Fruit fly (Drosophila melanogaster) whole organism, adult: ENCODE data around the gene CG5888.

Source experiments
- CG11617 ChIP-seq: fragments of 200-800 bp; sonication (Bioruptor generic); optimal IDR thresholded peaks from 2 replicates; lab custom pipeline; 2017; ENCODE audit warnings: mild to moderate bottlenecking, missing biosample characterization, missing genetic modification reagents, missing genetic modification characterization
- CG12768 ChIP-seq: fragments of 200-800 bp; sonication (Bioruptor generic); optimal IDR thresholded peaks from 2 replicates; lab custom pipeline; 2017; ENCODE audit warnings: missing biosample characterization, missing genetic modification characterization, mild to moderate bottlenecking, moderate library complexity, missing genetic modification reagents
- CG14711 ChIP-seq: fragments of 200-800 bp; sonication (Bioruptor generic); optimal IDR thresholded peaks from 2 replicates; lab custom pipeline; 2018; ENCODE audit warnings: missing biosample characterization, mild to moderate bottlenecking, missing genetic modification characterization, moderate library complexity
- CG1620 ChIP-seq: fragments of 200-800 bp; sonication (Bioruptor generic); optimal IDR thresholded peaks from 2 replicates; lab custom pipeline; 2016; ENCODE audit warnings: missing biosample characterization, missing genetic modification characterization
- CG33017 ChIP-seq: fragments of 200-800 bp; sonication (Bioruptor generic); optimal IDR thresholded peaks from 2 replicates; lab custom pipeline; 2018; ENCODE audit warnings: missing biosample characterization, mild to moderate bottlenecking, missing genetic modification characterization, moderate library complexity
- CG5204 ChIP-seq: fragments of 200-800 bp; sonication (Bioruptor generic); optimal IDR thresholded peaks from 2 replicates; lab custom pipeline; 2016; ENCODE audit warnings: missing biosample characterization, missing genetic modification characterization
- CG7045 ChIP-seq: fragments of 200-800 bp; sonication (Bioruptor generic); optimal IDR thresholded peaks from 2 replicates; lab custom pipeline; 2017; ENCODE audit warnings: missing biosample characterization, mild to moderate bottlenecking, missing genetic modification characterization
- CG7101 ChIP-seq: fragments of 200-800 bp; sonication (Bioruptor generic); optimal IDR thresholded peaks from 2 replicates; lab custom pipeline; 2018; ENCODE audit warnings: missing biosample characterization, mild to moderate bottlenecking, missing genetic modification characterization, moderate library complexity
- Clk ChIP-seq: fragments of 200-800 bp; sonication (Bioruptor generic); optimal IDR thresholded peaks from 2 replicates; lab custom pipeline; 2017; ENCODE audit warnings: missing biosample characterization, missing genetic modification characterization
- Crg-1 ChIP-seq: fragments of 200-800 bp; sonication (Bioruptor generic); optimal IDR thresholded peaks from 2 replicates; lab custom pipeline; 2016; ENCODE audit warnings: missing biosample characterization, missing genetic modification characterization
- Hr96 ChIP-seq: fragments of 200-800 bp; sonication (Bioruptor generic); optimal IDR thresholded peaks from 2 replicates; lab custom pipeline; 2016; ENCODE audit warnings: missing biosample characterization, missing genetic modification characterization
- Mnt ChIP-seq: fragments of 200-800 bp; sonication (Bioruptor generic); optimal IDR thresholded peaks from 2 replicates; lab custom pipeline; 2016; ENCODE audit warnings: missing biosample characterization, mild to moderate bottlenecking, missing genetic modification characterization
- bab1 ChIP-seq: fragments of 200-800 bp; sonication (Bioruptor generic); optimal IDR thresholded peaks from 3 replicates; lab custom pipeline; 2019; ENCODE audit warnings: missing biosample characterization, mild to moderate bottlenecking, missing genetic modification characterization, moderate library complexity
- cic ChIP-seq: fragments of 200-800 bp; sonication (Bioruptor generic); optimal IDR thresholded peaks from 2 replicates; lab custom pipeline; 2017; ENCODE audit warnings: missing biosample characterization, mild to moderate bottlenecking, missing genetic modification characterization, moderate library complexity
- cnc ChIP-seq, 2 experiments: fragments of >200 bp; optimal IDR thresholded peaks; 2 replicates each; lab custom pipeline; 2017
- kay ChIP-seq: fragments of 200-800 bp; sonication (Bioruptor generic); peaks from one replicate; lab custom pipeline; 2016; ENCODE audit warnings: missing biosample characterization, missing genetic modification characterization, borderline replicate concordance
- ovo ChIP-seq: fragments of 200-800 bp; sonication (Bioruptor generic); optimal IDR thresholded peaks from 2 replicates; lab custom pipeline; 2016; ENCODE audit warnings: missing biosample characterization, missing genetic modification characterization
- pad ChIP-seq: fragments of 200-800 bp; sonication (Bioruptor generic); optimal IDR thresholded peaks from 3 replicates; lab custom pipeline; 2017; ENCODE audit warnings: missing biosample characterization, missing genetic modification characterization, mild to moderate bottlenecking, moderate library complexity, missing genetic modification reagents
- tj ChIP-seq: fragments of 200-800 bp; sonication (Bioruptor generic); optimal IDR thresholded peaks from 3 replicates; lab custom pipeline; 2017; ENCODE audit warnings: missing biosample characterization, mild to moderate bottlenecking, missing genetic modification characterization, moderate library complexity
- toe ChIP-seq: fragments of 200-800 bp; sonication (Bioruptor generic); optimal IDR thresholded peaks from 2 replicates; lab custom pipeline; 2016; ENCODE audit warnings: missing biosample characterization, missing genetic modification characterization

CG5888 gene

DNA sequence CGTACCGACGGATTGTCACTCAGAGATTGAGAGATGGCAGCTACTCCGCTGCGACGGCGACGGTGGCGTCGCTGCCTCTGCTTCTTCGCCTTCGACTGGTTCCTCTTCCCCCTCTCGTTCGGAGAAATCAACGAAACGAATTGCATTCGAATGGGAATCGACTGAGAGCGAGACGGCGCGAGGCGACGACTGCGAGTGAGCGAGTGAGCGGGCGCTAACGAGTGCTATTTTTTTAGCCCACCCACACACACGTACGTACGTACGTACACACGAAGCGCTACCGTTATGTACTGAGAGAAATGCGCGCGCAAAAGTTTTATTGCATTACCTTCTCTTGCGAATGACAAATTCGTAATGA, 37.4 kb upstream of the CG5888 start, which contains the start of gene dac:
Gene dac, minus strand, starts transcription at position 356 of the 358 bp plus-strand sequence.
- TF ChIP-seq bab1 (GFP tag; lab: Kevin White, UChicago) (no peak), toe (no peak), ovo (peak; percentile 8)

DNA sequence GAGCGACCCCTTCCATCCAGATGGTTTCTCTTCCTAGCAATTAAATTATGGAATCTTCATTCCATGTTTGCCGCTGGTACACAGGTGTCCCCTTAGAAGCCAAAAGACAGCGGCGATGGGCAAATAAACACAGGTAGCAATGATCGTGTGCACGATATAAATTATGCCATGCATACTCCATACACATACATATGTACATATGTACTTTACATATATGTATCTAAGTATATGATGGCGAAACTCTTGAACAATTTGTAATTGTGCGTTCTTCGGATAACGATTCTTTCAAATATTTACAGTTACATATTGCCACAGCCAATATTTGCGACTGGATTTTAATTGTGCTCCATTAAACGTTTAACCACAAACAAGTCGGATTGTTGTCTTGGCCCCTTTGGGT, 28.2 kb upstream of the CG5888 start:
- TF ChIP-seq toe (no peak), CG7101 (tag; lab: Kevin White, UChicago) (no peak), CG33017 (tag; lab: Kevin White, UChicago) (no peak), Crg-1 (no peak), CG11617 (no peak), CG14711 (tag; lab: Kevin White, UChicago) (no peak), ovo (no peak), Mnt (no peak), cnc (optimal IDR thresholded peaks at IDR 0.05; lab: Kevin White, UChicago) (no peak), cic (GFP tag; lab: Kevin White, UChicago) (no peak), tj (GFP tag; lab: Kevin White, UChicago) (no peak), CG12768 (GFP tag; lab: Kevin White, UChicago) (no peak), bab1 (GFP tag; lab: Kevin White, UChicago) (no peak), CG7045 (GFP tag; lab: Kevin White, UChicago) (no peak), CG1620 (GFP tag; lab: Kevin White, UChicago) (no peak), kay (GFP tag; lab: Kevin White, UChicago) (no peak), Clk (GFP tag; lab: Kevin White, UChicago) (no peak), Hr96 (GFP tag; lab: Kevin White, UChicago) (no peak), pad (GFP tag; lab: Kevin White, UChicago) (no peak)

DNA sequence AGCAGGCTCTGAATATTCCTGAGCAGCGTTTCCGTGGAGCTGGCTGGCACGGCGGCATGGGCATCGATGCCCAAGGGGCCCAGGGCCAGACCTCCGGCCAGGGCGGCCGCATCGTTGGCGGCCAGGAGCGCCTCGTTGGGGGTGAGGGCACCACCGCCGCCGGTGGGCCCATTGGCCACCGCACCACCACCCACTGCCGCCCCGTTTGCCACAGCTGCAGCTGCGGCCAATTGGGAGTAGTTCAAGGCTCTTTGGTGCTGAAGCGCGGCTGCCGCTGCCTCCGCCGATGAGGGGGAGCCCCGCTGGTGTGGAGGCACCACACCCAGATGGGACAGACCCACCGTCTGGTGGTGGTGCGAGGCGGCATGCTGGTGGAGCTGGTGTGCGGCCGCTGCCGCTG, 23.9 kb upstream of the CG5888 start:
- TF ChIP-seq CG5204 (GFP tag; lab: Kevin White, UChicago) (no peak), Crg-1 (no peak), CG7101 (tag; lab: Kevin White, UChicago) (no peak), CG1620 (GFP tag; lab: Kevin White, UChicago) (no peak), toe (no peak), CG7045 (GFP tag; lab: Kevin White, UChicago) (no peak), CG11617 (no peak), pad (GFP tag; lab: Kevin White, UChicago) (no peak), CG12768 (GFP tag; lab: Kevin White, UChicago) (no peak), Clk (GFP tag; lab: Kevin White, UChicago) (no peak), CG33017 (tag; lab: Kevin White, UChicago) (no peak), cic (GFP tag; lab: Kevin White, UChicago) (no peak), ovo (no peak), CG14711 (tag; lab: Kevin White, UChicago) (no peak), kay (GFP tag; lab: Kevin White, UChicago) (no peak), Mnt (no peak)

DNA sequence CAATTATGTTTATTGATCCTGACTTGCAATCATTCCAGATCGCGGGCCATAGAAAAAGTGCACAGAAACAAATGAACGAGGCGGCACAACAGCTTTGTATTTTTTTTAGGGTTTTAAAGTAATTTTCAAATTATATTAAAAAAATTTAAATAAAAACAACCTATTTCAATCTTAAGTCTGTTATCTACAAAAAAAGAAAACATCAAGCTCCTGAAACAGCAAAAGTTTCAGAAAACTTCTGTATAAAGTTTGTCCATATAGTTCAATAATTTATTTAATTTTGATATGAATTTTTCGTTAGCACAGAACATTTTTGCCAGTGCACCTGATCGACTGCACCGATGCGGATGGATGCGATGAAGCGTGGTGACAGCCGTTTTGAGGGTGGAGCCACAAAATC, 21.5 kb upstream of the CG5888 start:
- no peak for TF ChIP-seq Hr96 (GFP tag; lab: Kevin White, UChicago)
- no peak for TF ChIP-seq CG14711 (tag; lab: Kevin White, UChicago)
- TF ChIP-seq CG11617, result no peak
- TF ChIP-seq CG7101 (tag; lab: Kevin White, UChicago), result no peak
- no peak for TF ChIP-seq toe
- no peak for TF ChIP-seq Crg-1
- no peak for TF ChIP-seq CG7045 (GFP tag; lab: Kevin White, UChicago)
- TF ChIP-seq CG12768 (GFP tag; lab: Kevin White, UChicago), result no peak
- TF ChIP-seq ovo, result no peak
- TF ChIP-seq kay (GFP tag; lab: Kevin White, UChicago), result no peak
- TF ChIP-seq CG5204 (GFP tag; lab: Kevin White, UChicago), result no peak
- TF ChIP-seq tj (GFP tag; lab: Kevin White, UChicago), result no peak
- TF ChIP-seq Mnt, result no peak
- no peak for TF ChIP-seq bab1 (GFP tag; lab: Kevin White, UChicago)
- TF ChIP-seq cic (GFP tag; lab: Kevin White, UChicago), result no peak

DNA sequence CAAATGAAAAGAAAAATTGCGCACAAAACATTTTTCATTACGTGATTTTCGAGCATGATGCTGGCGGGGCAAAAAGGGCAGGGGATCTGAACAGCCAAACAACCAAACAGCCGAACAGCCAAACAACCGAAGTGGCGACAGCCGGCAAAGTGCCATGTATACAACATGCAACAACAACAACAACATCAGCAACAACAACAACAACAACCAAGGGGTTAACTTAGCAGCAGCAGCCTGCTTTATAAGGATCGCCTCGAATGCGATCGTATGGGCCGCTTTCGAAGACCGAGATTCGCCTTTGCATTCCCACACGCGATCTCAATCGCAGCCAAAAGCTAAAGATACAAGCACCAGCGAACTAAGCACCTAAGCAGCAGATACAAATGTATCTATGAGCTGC, 15.4 kb upstream of the CG5888 start:
- TF ChIP-seq CG33017 (tag; lab: Kevin White, UChicago), result no peak
- TF ChIP-seq toe, result no peak
- no peak for TF ChIP-seq Mnt
- no peak for TF ChIP-seq CG12768 (GFP tag; lab: Kevin White, UChicago)
- TF ChIP-seq Hr96 (GFP tag; lab: Kevin White, UChicago), result no peak
- TF ChIP-seq tj (GFP tag; lab: Kevin White, UChicago), result no peak
- TF ChIP-seq CG14711 (tag; lab: Kevin White, UChicago), result no peak
- TF ChIP-seq kay (GFP tag; lab: Kevin White, UChicago), result no peak
- TF ChIP-seq CG1620 (GFP tag; lab: Kevin White, UChicago), result no peak
- no peak for TF ChIP-seq CG5204 (GFP tag; lab: Kevin White, UChicago)

DNA sequence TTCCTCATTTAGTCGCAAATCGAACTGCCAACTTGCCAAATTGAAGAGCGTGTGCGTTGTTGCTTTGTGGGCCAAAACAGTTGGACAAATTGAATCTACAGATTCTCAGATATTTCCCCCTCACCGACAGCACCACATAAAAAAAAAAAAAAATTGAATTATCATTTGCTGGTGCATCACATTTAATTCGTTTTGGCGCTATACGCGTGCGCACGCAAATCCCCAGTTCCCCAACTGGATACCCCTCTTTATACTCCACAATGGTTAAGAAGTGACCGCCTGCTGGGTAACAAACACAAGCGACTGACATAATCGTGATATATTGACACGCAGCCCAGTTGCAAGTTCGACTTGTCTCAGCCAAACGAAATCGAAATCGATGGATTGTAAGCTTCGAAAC, 10.1 kb upstream of the CG5888 start:
- TF ChIP-seq CG33017 (tag; lab: Kevin White, UChicago) (no peak), pad (GFP tag; lab: Kevin White, UChicago) (no peak), toe (no peak), Mnt (no peak), cnc (optimal IDR thresholded peaks at IDR 0.05; lab: Kevin White, UChicago) (no peak), Crg-1 (no peak), CG14711 (tag; lab: Kevin White, UChicago) (no peak), CG11617 (no peak), ovo (no peak), CG1620 (GFP tag; lab: Kevin White, UChicago) (no peak), CG12768 (GFP tag; lab: Kevin White, UChicago) (no peak), CG7045 (GFP tag; lab: Kevin White, UChicago) (no peak), CG7101 (tag; lab: Kevin White, UChicago) (no peak), cic (GFP tag; lab: Kevin White, UChicago) (no peak), tj (GFP tag; lab: Kevin White, UChicago) (no peak)
